Worm (Caenorhabditis elegans): ENCODE results near the gene pals-20.

ce11 chrIII:1349313-1349712 is 38.8 kb downstream of the pals-20 start, which contains the start of gene fbxa-25:
- TF ChIP-seq dao-5 (tag; optimal IDR thresholded peaks at IDR 0.05) = no peak
- no peak for TF ChIP-seq W03F9.2 (tag; optimal IDR thresholded peaks at IDR 0.05)
- no peak for TF ChIP-seq him-1 (tag; optimal IDR thresholded peaks at IDR 0.05)
